Worm (Caenorhabditis elegans) whole organism, L2 larva: ENCODE results near the gene ZK353.9.

Experiments used
- mdl-1 ChIP-seq, 2 experiments: fragments of 150-350 bp in 1 of 2; sonication (generic microtip) in 1 of 2; optimal IDR thresholded peaks; 2 replicates each; lab custom pipeline; 2017; ENCODE audit warnings: missing biosample characterization in 2 of 2, missing genetic modification characterization in 2 of 2
- unc-39 ChIP-seq: fragments of 150-350 bp; optimal IDR thresholded peaks from 2 replicates; lab custom pipeline; 2014; ENCODE audit warnings: missing biosample characterization, missing genetic modification characterization

DNA sequence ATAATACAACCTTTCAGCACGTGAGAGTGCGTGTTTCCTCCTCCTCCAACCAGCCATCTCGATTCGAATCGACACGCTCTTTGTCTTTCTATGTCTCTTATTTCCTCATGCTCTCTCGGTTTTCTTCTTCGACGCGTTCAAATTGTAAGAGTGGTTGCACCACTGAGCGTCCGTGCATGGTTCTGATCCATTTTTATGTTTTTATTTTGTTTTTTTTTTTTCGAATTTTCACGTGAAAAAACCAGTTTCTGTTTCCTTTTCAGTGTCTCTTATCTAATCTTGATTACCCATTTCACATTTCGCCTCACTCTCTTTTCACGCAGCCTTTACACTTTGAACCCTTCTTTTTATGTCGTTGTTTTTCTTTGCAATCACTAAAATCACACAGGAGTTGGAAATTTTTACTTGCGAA is 38.4 kb upstream of the ZK353.9 start:
- TF ChIP-seq mdl-1 (tag; optimal IDR thresholded peaks at IDR 0.05; lab: Kevin White, UChicago) = peak in 1 of 2 experiments; percentile 17
- no peak for TF ChIP-seq unc-39 (tag; lab: Kevin White, UChicago)
